Fruit fly (Drosophila melanogaster) whole organism, prepupa: ENCODE data around the gene e.

Experiments used
- CG10631 ChIP-seq: fragments of 200-800 bp; sonication (Bioruptor generic); optimal IDR thresholded peaks from 2 replicates; lab custom pipeline; 2016; ENCODE audit warnings: missing biosample characterization, missing genetic modification characterization
- CG10669 ChIP-seq: fragments of 200-800 bp; sonication (Bioruptor generic); optimal IDR thresholded peaks from 3 replicates; lab custom pipeline; 2018; ENCODE audit warnings: missing biosample characterization, mild to moderate bottlenecking, missing genetic modification characterization, moderate library complexity
- CG11294 ChIP-seq: fragments of 200-800 bp; sonication (Bioruptor generic); IDR thresholded peaks from 2 replicates; pipeline ENCODE4 v1.3.6; 2022; ENCODE audit warnings: missing biosample characterization, missing genetic modification characterization
- CG11762 ChIP-seq: fragments of 200-800 bp; sonication (Bioruptor generic); optimal IDR thresholded peaks from 3 replicates; lab custom pipeline; 2016; ENCODE audit warnings: missing biosample characterization, missing genetic modification characterization; ENCODE audit not compliant: insufficient read depth
- CG31627 ChIP-seq: fragments of 200-800 bp; sonication (Bioruptor generic); optimal IDR thresholded peaks from 3 replicates; lab custom pipeline; 2016; ENCODE audit warnings: missing biosample characterization, missing genetic modification characterization
- CG32006 ChIP-seq: fragments of 200-800 bp; sonication (Bioruptor generic); optimal IDR thresholded peaks from 3 replicates; lab custom pipeline; 2017; ENCODE audit warnings: missing biosample characterization, mild to moderate bottlenecking, missing genetic modification characterization
- CG6163 ChIP-seq: fragments of 200-800 bp; sonication (Bioruptor generic); IDR thresholded peaks from 3 replicates; pipeline ENCODE4 v1.3.6; 2022; ENCODE audit warnings: missing biosample characterization, missing genetic modification characterization
- CG6276 ChIP-seq: fragments of 200-800 bp; sonication (Bioruptor generic); optimal IDR thresholded peaks from 2 replicates; lab custom pipeline; 2017; ENCODE audit warnings: missing biosample characterization, mild to moderate bottlenecking, missing genetic modification characterization
- CG7368 ChIP-seq: fragments of 200-800 bp; sonication (Bioruptor generic); optimal IDR thresholded peaks from 3 replicates; lab custom pipeline; 2016; ENCODE audit warnings: missing biosample characterization, missing genetic modification characterization
- CG8119 ChIP-seq: fragments of 200-800 bp; sonication (Bioruptor generic); IDR thresholded peaks from 3 replicates; pipeline ENCODE4 v1.3.6; 2022; ENCODE audit warnings: missing biosample characterization, missing genetic modification characterization
- Eip75B ChIP-seq: fragments of 200-800 bp; sonication (Bioruptor generic); optimal IDR thresholded peaks from 3 replicates; lab custom pipeline; 2016; ENCODE audit warnings: missing biosample characterization, missing genetic modification characterization
- Eip78C ChIP-seq: fragments of 200-800 bp; sonication (Bioruptor generic); peaks from one replicate; lab custom pipeline; 2016; ENCODE audit warnings: missing biosample characterization, missing genetic modification characterization
- Ets21C ChIP-seq: fragments of 200-800 bp; sonication (Bioruptor generic); optimal IDR thresholded peaks from 3 replicates; lab custom pipeline; 2016; ENCODE audit warnings: missing biosample characterization, missing genetic modification characterization
- Ets96B ChIP-seq: fragments of 200-800 bp; optimal IDR thresholded peaks from 2 replicates; lab custom pipeline; 2019; ENCODE audit warnings: missing biosample characterization, mild to moderate bottlenecking, missing genetic modification characterization, moderate library complexity
- Hr39 ChIP-seq: fragments of 200-800 bp; sonication (Bioruptor generic); optimal IDR thresholded peaks from 2 replicates; lab custom pipeline; 2016; ENCODE audit warnings: missing biosample characterization, missing genetic modification characterization
- Hr4 ChIP-seq: fragments of 200-800 bp; sonication (Bioruptor generic); optimal IDR thresholded peaks from 3 replicates; lab custom pipeline; 2016; ENCODE audit warnings: missing biosample characterization, missing genetic modification characterization
- OdsH ChIP-seq: fragments of 200-800 bp; sonication (Bioruptor generic); optimal IDR thresholded peaks from 3 replicates; lab custom pipeline; 2016; ENCODE audit warnings: missing biosample characterization, missing genetic modification characterization
- Smox ChIP-seq: fragments of 200-800 bp; sonication (Bioruptor generic); optimal IDR thresholded peaks from 3 replicates; lab custom pipeline; 2016; ENCODE audit warnings: missing biosample characterization, missing genetic modification characterization
- Sox102F ChIP-seq: fragments of 200-800 bp; sonication (Bioruptor generic); optimal IDR thresholded peaks from 2 replicates; lab custom pipeline; 2016; ENCODE audit warnings: missing biosample characterization, mild to moderate bottlenecking, missing genetic modification characterization
- Sox14 ChIP-seq: fragments of 200-800 bp; sonication (Bioruptor generic); optimal IDR thresholded peaks from 3 replicates; lab custom pipeline; 2016; ENCODE audit warnings: missing biosample characterization, missing genetic modification characterization
- achi ChIP-seq: fragments of 200-800 bp; sonication (Bioruptor generic); optimal IDR thresholded peaks from 3 replicates; lab custom pipeline; 2016; ENCODE audit warnings: missing biosample characterization, missing genetic modification characterization
- acj6 ChIP-seq: fragments of 200-800 bp; sonication (Bioruptor generic); optimal IDR thresholded peaks from 3 replicates; lab custom pipeline; 2016; ENCODE audit warnings: missing biosample characterization, missing genetic modification characterization
- cyc ChIP-seq: fragments of 200-800 bp; sonication (Bioruptor generic); optimal IDR thresholded peaks from 3 replicates; lab custom pipeline; 2016; ENCODE audit warnings: missing biosample characterization, missing genetic modification characterization
- dsx ChIP-seq: fragments of 200-800 bp; optimal IDR thresholded peaks from 3 replicates; lab custom pipeline; 2019; ENCODE audit warnings: missing biosample characterization, mild to moderate bottlenecking, missing genetic modification characterization, moderate library complexity; ENCODE audit not compliant: poor library complexity, severe bottlenecking
- esn ChIP-seq: fragments of 200-800 bp; sonication (Bioruptor generic); optimal IDR thresholded peaks from 2 replicates; lab custom pipeline; 2016; ENCODE audit warnings: missing biosample characterization, mild to moderate bottlenecking, missing genetic modification characterization, moderate library complexity
- fd59A ChIP-seq: fragments of 200-800 bp; sonication (Bioruptor generic); optimal IDR thresholded peaks from 2 replicates; lab custom pipeline; 2017; ENCODE audit warnings: missing biosample characterization, mild to moderate bottlenecking, missing genetic modification characterization, missing genetic modification reagents
- lz ChIP-seq: fragments of 200-800 bp; sonication (Bioruptor generic); optimal IDR thresholded peaks from 3 replicates; lab custom pipeline; 2016; ENCODE audit warnings: missing biosample characterization, missing genetic modification characterization
- net ChIP-seq: fragments of 200-800 bp; sonication (Bioruptor generic); optimal IDR thresholded peaks from 3 replicates; lab custom pipeline; 2016; ENCODE audit warnings: missing biosample characterization, missing genetic modification characterization
- pdm3 ChIP-seq: fragments of 200-800 bp; sonication (Bioruptor generic); optimal IDR thresholded peaks from 3 replicates; lab custom pipeline; 2016; ENCODE audit warnings: missing biosample characterization, missing genetic modification characterization
- ss ChIP-seq, 2 experiments: fragments of 200-800 bp; sonication (Bioruptor generic); optimal IDR thresholded peaks; 2 replicates in 1 of 2; 3 replicates in 1 of 2; lab custom pipeline; 2017 to 2018; ENCODE audit warnings: mild to moderate bottlenecking in 2 of 2, missing biosample characterization in 2 of 2, missing genetic modification characterization in 2 of 2, moderate library complexity in 1 of 2
- svp ChIP-seq: fragments of 200-800 bp; sonication (Bioruptor generic); peaks from one replicate; lab custom pipeline; 2016; ENCODE audit warnings: missing biosample characterization, missing genetic modification characterization
- topi ChIP-seq: fragments of 200-800 bp; sonication (Bioruptor generic); optimal IDR thresholded peaks from 3 replicates; lab custom pipeline; 2016; ENCODE audit warnings: missing biosample characterization, missing genetic modification characterization
- vri ChIP-seq: fragments of 200-800 bp; sonication (Bioruptor generic); optimal IDR thresholded peaks from 3 replicates; lab custom pipeline; 2016; ENCODE audit warnings: missing biosample characterization, mild to moderate bottlenecking, missing genetic modification characterization

e gene

dm6 chr3R:21237099-21237498 is at the start of gene e:
e (minus strand) TSS chr3R:21237177.
- no peak for TF ChIP-seq topi (GFP tag; lab: Kevin White, UChicago)
- peak; percentile 59 for TF ChIP-seq Eip78C (GFP tag; lab: Kevin White, UChicago)
- TF ChIP-seq vri, result no peak
- TF ChIP-seq CG8119, result no peak

- TF ChIP-seq Ets21C (GFP tag; lab: Kevin White, UChicago), result no peak
- TF ChIP-seq acj6, result no peak
- TF ChIP-seq Ets96B (tag; lab: Kevin White, UChicago), result no peak
These were observed 45.9 kb upstream of the e start, which contains the start of gene CG17298 for dm6 chr3R:21282897-21283296. CG17298 (plus strand) TSS chr3R:21283197.

dm6 chr3R:21276111-21276510 is 39.1 kb upstream of the e start, which contains the start of gene CG3301:
CG3301 (minus strand) TSS chr3R:21276249.
- TF ChIP-seq svp (GFP tag; lab: Kevin White, UChicago) (peak; percentile 77), cyc (GFP tag; lab: Kevin White, UChicago) (no peak), CG7368 (GFP tag; lab: Kevin White, UChicago) (no peak)

- TF ChIP-seq CG32006 (GFP tag; lab: Kevin White, UChicago) (no peak), CG6163 (no peak), Smox (GFP tag; lab: Kevin White, UChicago) (no peak), Eip78C (GFP tag; lab: Kevin White, UChicago) (peak; percentile 51), Sox14 (GFP tag; lab: Kevin White, UChicago) (no peak), CG10631 (no peak), CG6276 (GFP tag; lab: Kevin White, UChicago) (no peak)
These were observed 37.9 kb upstream of the e start for dm6 chr3R:21274870-21275269.

- peak in 1 of 2 experiments; percentile 7 for TF ChIP-seq ss (GFP tag; optimal IDR thresholded peaks at IDR 0.05; lab: Kevin White, UChicago)
- peak; percentile 34 for TF ChIP-seq OdsH
- TF ChIP-seq fd59A (GFP tag; lab: Kevin White, UChicago), result no peak
- no peak for TF ChIP-seq dsx (GFP tag; lab: Kevin White, UChicago)
- no peak for TF ChIP-seq net
- peak; percentile 37 for TF ChIP-seq cyc (GFP tag; lab: Kevin White, UChicago)
- peak; percentile 35 for TF ChIP-seq CG31627 (GFP tag; lab: Kevin White, UChicago)
- peak; percentile 20 for TF ChIP-seq CG10631
- peak; percentile 4 for TF ChIP-seq acj6
- peak; percentile 8 for TF ChIP-seq Hr4 (GFP tag; lab: Kevin White, UChicago)
- peak; percentile 57 for TF ChIP-seq esn (GFP tag; lab: Kevin White, UChicago)
- no peak for TF ChIP-seq pdm3
- peak; percentile 15 for TF ChIP-seq Sox102F
- TF ChIP-seq svp (GFP tag; lab: Kevin White, UChicago), result peak; percentile 67
- TF ChIP-seq CG11762 (GFP tag; lab: Kevin White, UChicago), result no peak
- TF ChIP-seq vri, result peak; percentile 96
- TF ChIP-seq CG11294 (GFP tag; lab: Robert Waterston, UW), result no peak
- TF ChIP-seq lz, result peak; percentile 39
- TF ChIP-seq CG10669 (GFP tag; lab: Kevin White, UChicago), result no peak
- TF ChIP-seq Eip78C (GFP tag; lab: Kevin White, UChicago), result peak; percentile 82
- peak; percentile 13 for TF ChIP-seq Sox14 (GFP tag; lab: Kevin White, UChicago)
- TF ChIP-seq Eip75B (GFP tag; lab: Kevin White, UChicago), result peak; percentile 29
- TF ChIP-seq Hr39 (GFP tag; lab: Kevin White, UChicago), result peak; percentile 16
- peak; percentile 2 for TF ChIP-seq achi (GFP tag; lab: Kevin White, UChicago)
These were observed 36.6 kb upstream of the e start, which contains the start of gene CG3308 for dm6 chr3R:21273427-21274038. CG3308 (minus strand) TSS chr3R:21273817.
